In genomic region chr3R:13017623-13018036, dm6 we compare ENCODE assay signal across 5 fruit fly cellular contexts.
TF ChIP-seq lines count a peak whose summit lies in the region.

No protein-coding gene starts in this region.

- TF ChIP-seq CTCF in whole organism, embryonic (GFP tag; optimal IDR thresholded peaks at IDR 0.05; lab: Kevin White, UChicago), result no peak

TF ChIP-seq in whole organism, adult, 20 proteins besides CTCF, POLR2A, EP300 and RAD21:
- TF ChIP-seq CG7101 (tag; optimal IDR thresholded peaks at IDR 0.05; lab: Kevin White, UChicago) (no peak), cic (GFP tag; optimal IDR thresholded peaks at IDR 0.05; lab: Kevin White, UChicago) (peak; percentile 90), bab1 (GFP tag; optimal IDR thresholded peaks at IDR 0.05; lab: Kevin White, UChicago) (no peak), ovo (GFP tag; optimal IDR thresholded peaks at IDR 0.05; lab: Kevin White, UChicago) (no peak), Mnt (GFP tag; optimal IDR thresholded peaks at IDR 0.05; lab: Kevin White, UChicago) (peak; percentile 65), CG5204 (GFP tag; optimal IDR thresholded peaks at IDR 0.05; lab: Kevin White, UChicago) (no peak), Crg-1 (GFP tag; optimal IDR thresholded peaks at IDR 0.05; lab: Kevin White, UChicago) (no peak), tj (GFP tag; optimal IDR thresholded peaks at IDR 0.05; lab: Kevin White, UChicago) (peak; percentile 40), pad (GFP tag; optimal IDR thresholded peaks at IDR 0.05; lab: Kevin White, UChicago) (no peak), CG12768 (GFP tag; optimal IDR thresholded peaks at IDR 0.05; lab: Kevin White, UChicago) (peak; percentile 47), CG11617 (GFP tag; optimal IDR thresholded peaks at IDR 0.05; lab: Kevin White, UChicago) (peak; percentile 8), kay (GFP tag; lab: Kevin White, UChicago; ENCODE audit: borderline replicate concordance) (peak; percentile 91), CG1620 (GFP tag; optimal IDR thresholded peaks at IDR 0.05; lab: Kevin White, UChicago) (no peak)

TF ChIP-seq in whole organism, embryonic, 481 proteins besides CTCF, POLR2A, EP300 and RAD21 (continues in another document):
- TF ChIP-seq seq (GFP tag; IDR thresholded peaks at IDR 0.05; lab: Robert Waterston, UW) (no peak), CG9215 (GFP tag; IDR thresholded peaks at IDR 0.05; lab: Robert Waterston, UW) (no peak), dm (GFP tag; optimal IDR thresholded peaks at IDR 0.05; lab: Kevin White, UChicago) (no peak), nerfin-2 (GFP tag; IDR thresholded peaks at IDR 0.05; lab: Robert Waterston, UW; ENCODE audit: partially characterized antibody) (no peak), ab (GFP tag; optimal IDR thresholded peaks at IDR 0.05; lab: Kevin White, UChicago) (no peak), grau (tag; optimal IDR thresholded peaks at IDR 0.05; lab: Kevin White, UChicago) (no peak), pita (GFP tag; optimal IDR thresholded peaks at IDR 0.05; lab: Kevin White, UChicago) (no peak), phol (tag; optimal IDR thresholded peaks at IDR 0.05; lab: Kevin White, UChicago) (no peak), crol (GFP tag; IDR thresholded peaks at IDR 0.05; lab: Robert Waterston, UW) (peak; percentile 78), E2f1 (GFP tag; IDR thresholded peaks at IDR 0.05; lab: Robert Waterston, UW) (no peak), CG10979 (tag; optimal IDR thresholded peaks at IDR 0.05; lab: Kevin White, UChicago) (no peak), sug (tag; optimal IDR thresholded peaks at IDR 0.05; lab: Kevin White, UChicago) (peak; percentile 23), CG14014 (GFP tag; IDR thresholded peaks at IDR 0.05; lab: Robert Waterston, UW) (no peak), CG4328 (GFP tag; optimal IDR thresholded peaks at IDR 0.05; lab: Kevin White, UChicago) (no peak), ham (GFP tag; IDR thresholded peaks at IDR 0.05; lab: Robert Waterston, UW) (no peak), CG10274 (GFP tag; optimal IDR thresholded peaks at IDR 0.05; lab: Kevin White, UChicago) (no peak), nerfin-1 (tag; optimal IDR thresholded peaks at IDR 0.05; lab: Kevin White, UChicago) (no peak), CG6813 (GFP tag; optimal IDR thresholded peaks at IDR 0.05; lab: Kevin White, UChicago) (no peak), ATbp (GFP tag; optimal IDR thresholded peaks at IDR 0.05; lab: Kevin White, UChicago) (no peak), luna (GFP tag; optimal IDR thresholded peaks at IDR 0.05; lab: Kevin White, UChicago) (no peak), rib (GFP tag; IDR thresholded peaks at IDR 0.05; lab: Robert Waterston, UW) (peak; percentile 67; the same call in 1 of the 2 replicates)

TF ChIP-seq in whole organism, prepupa, 60 proteins besides CTCF, POLR2A, EP300 and RAD21:
- TF ChIP-seq Eip75B (GFP tag; optimal IDR thresholded peaks at IDR 0.05; lab: Kevin White, UChicago) (no peak), Lpt (GFP tag; optimal IDR thresholded peaks at IDR 0.05; lab: Kevin White, UChicago) (peak; percentile 15), CG8119 (GFP tag; IDR thresholded peaks at IDR 0.05; lab: Robert Waterston, UW) (no peak; the same call in 2 of the 3 replicates), Sox14 (GFP tag; optimal IDR thresholded peaks at IDR 0.05; lab: Kevin White, UChicago) (no peak), CG15336 (GFP tag; IDR thresholded peaks at IDR 0.05; lab: Robert Waterston, UW) (peak; percentile 40), vri (GFP tag; optimal IDR thresholded peaks at IDR 0.05; lab: Kevin White, UChicago) (peak; percentile 96), svp (GFP tag; lab: Kevin White, UChicago) (no peak)

TF ChIP-seq in whole organism, pupa, 21 proteins besides CTCF, POLR2A, EP300 and RAD21:
- TF ChIP-seq CG9948 (tag; optimal IDR thresholded peaks at IDR 0.05; lab: Kevin White, UChicago) (no peak), Snoo (tag; optimal IDR thresholded peaks at IDR 0.05; lab: Kevin White, UChicago) (no peak), CG15710 (tag; optimal IDR thresholded peaks at IDR 0.05; lab: Kevin White, UChicago) (no peak), CG34367 (tag; optimal IDR thresholded peaks at IDR 0.05; lab: Kevin White, UChicago) (no peak), CG12605 (GFP tag; IDR thresholded peaks at IDR 0.05; lab: Robert Waterston, UW) (peak; percentile 78), rn (GFP tag; IDR thresholded peaks at IDR 0.05; lab: Robert Waterston, UW) (no peak; the same call in 1 of the 2 replicates), CG32121 (GFP tag; IDR thresholded peaks at IDR 0.05; lab: Robert Waterston, UW) (peak; percentile 50; the same call in 1 of the 2 replicates), gl (tag; optimal IDR thresholded peaks at IDR 0.05; lab: Kevin White, UChicago) (no peak), fd96Ca (GFP tag; IDR thresholded peaks at IDR 0.05; lab: Robert Waterston, UW) (no peak), Ets98B (GFP tag; IDR thresholded peaks at IDR 0.05; lab: Robert Waterston, UW) (peak; percentile 59; the same call in 1 of the 2 replicates)

TF ChIP-seq in whole organism, wandering third instar larva, 38 proteins besides CTCF, POLR2A, EP300 and RAD21:
- TF ChIP-seq Rel (GFP tag; optimal IDR thresholded peaks at IDR 0.05; lab: Kevin White, UChicago) (no peak), Rel (tag; optimal IDR thresholded peaks at IDR 0.05; lab: Kevin White, UChicago) (peak; percentile 93), foxo (GFP tag; optimal IDR thresholded peaks at IDR 0.05; lab: Kevin White, UChicago) (no peak), rgr (GFP tag; optimal IDR thresholded peaks at IDR 0.05; lab: Kevin White, UChicago) (peak; percentile 59), h (GFP tag; optimal IDR thresholded peaks at IDR 0.05; lab: Kevin White, UChicago) (peak; percentile 50)
TF ChIP-seq in whole organism, wandering third instar larva: peak in this region for 3.
